Worm (Caenorhabditis elegans): ENCODE measurements around the gene acp-4.

The acp-4 gene

DNA sequence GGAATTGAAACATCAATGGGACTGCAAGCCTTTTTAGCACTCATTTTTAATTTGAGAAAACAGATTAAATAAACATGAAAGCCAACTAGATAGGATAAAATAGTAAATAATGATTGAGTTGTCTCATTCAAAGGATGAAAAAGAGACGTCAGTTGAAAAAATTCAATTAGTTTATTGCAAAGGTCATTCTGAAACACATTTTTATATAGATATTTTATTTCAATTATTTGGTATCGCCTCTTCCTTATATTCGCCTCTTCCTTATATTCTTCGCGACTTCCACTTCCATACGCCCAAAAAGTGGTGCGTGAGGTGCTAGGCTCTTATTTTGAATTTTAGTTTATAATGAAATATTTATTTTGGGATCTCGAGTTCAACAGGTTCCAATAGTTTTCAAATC, at the start of gene acp-4:
Gene acp-4 (minus strand): TSS at position 101 of the 400 bp plus-strand sequence.
- no peak for TF ChIP-seq T22C8.4 (GFP tag; IDR thresholded peaks at IDR 0.05)

ce11 chrII:8484546-8484945, 49.6 kb upstream of the acp-4 start:
- no peak for TF ChIP-seq klf-2 (GFP tag; conservative IDR thresholded peaks at IDR 0.05)
- no peak for TF ChIP-seq T22C8.4 (GFP tag; IDR thresholded peaks at IDR 0.05)
- TF ChIP-seq tab-1 (GFP tag; IDR thresholded peaks at IDR 0.05): no peak
- no peak for TF ChIP-seq med-1 (GFP tag; optimal IDR thresholded peaks at IDR 0.05; ENCODE audit: insufficient read depth)
- no peak for TF ChIP-seq cog-1 (tag; optimal IDR thresholded peaks at IDR 0.05)
- no peak for TF ChIP-seq ref-1 (GFP tag; conservative IDR thresholded peaks at IDR 0.05)
- no peak for TF ChIP-seq flt-1 (GFP tag; IDR thresholded peaks at IDR 0.05)
- no peak for TF ChIP-seq ztf-23 (GFP tag; IDR thresholded peaks at IDR 0.05)
- TF ChIP-seq ztf-29 (GFP tag; IDR thresholded peaks at IDR 0.05): no peak

ce11 chrII:8483793-8484186, 48.9 kb upstream of the acp-4 start, which contains the start of gene taap-1:
taap-1 (minus strand) TSS chrII:8483871.
- no peak for TF ChIP-seq T22C8.4 (GFP tag; IDR thresholded peaks at IDR 0.05)
- TF ChIP-seq flt-1 (GFP tag; IDR thresholded peaks at IDR 0.05): no peak
- no peak for TF ChIP-seq tab-1 (GFP tag; IDR thresholded peaks at IDR 0.05)
- TF ChIP-seq med-1 (GFP tag; optimal IDR thresholded peaks at IDR 0.05; ENCODE audit: insufficient read depth): no peak
- TF ChIP-seq cog-1 (tag; optimal IDR thresholded peaks at IDR 0.05): no peak
- no peak for TF ChIP-seq klf-2 (GFP tag; conservative IDR thresholded peaks at IDR 0.05)
- TF ChIP-seq ref-1 (GFP tag; conservative IDR thresholded peaks at IDR 0.05): no peak
- no peak for TF ChIP-seq ztf-23 (GFP tag; IDR thresholded peaks at IDR 0.05)
- no peak for TF ChIP-seq ztf-29 (GFP tag; IDR thresholded peaks at IDR 0.05)

DNA sequence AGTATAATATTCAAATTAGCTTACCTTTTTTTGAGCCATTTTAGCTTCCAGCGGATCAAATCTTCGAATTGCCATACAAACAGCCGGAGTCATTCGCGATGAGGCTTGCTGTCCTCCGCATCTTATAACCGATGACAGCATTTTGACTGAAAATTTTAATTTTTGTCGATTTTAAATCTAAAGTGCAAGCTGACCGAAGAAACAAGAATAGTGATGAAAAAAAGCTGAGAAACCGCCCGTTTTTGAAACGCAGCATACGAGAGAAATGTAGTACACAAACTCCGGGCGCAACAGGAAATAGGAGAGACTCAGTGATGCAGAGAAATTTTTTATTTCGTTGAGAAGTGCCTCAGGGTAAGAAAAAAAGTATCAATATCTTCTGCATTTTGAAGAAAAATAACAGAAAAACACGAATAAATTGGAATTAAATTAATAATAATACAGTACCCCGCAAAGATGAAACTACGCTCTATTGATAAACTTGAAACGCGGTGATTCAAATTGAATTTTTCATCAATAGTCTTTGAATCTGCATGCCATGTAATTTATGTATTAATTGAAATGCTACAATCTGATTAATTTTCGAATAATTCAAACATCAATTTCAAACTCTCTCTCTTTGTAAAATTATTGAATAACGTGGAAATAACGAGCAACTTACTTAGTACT, 48.4 kb upstream of the acp-4 start:
- no peak for TF ChIP-seq cog-1 (tag; optimal IDR thresholded peaks at IDR 0.05)
- TF ChIP-seq ztf-29 (GFP tag; IDR thresholded peaks at IDR 0.05): no peak
- TF ChIP-seq T22C8.4 (GFP tag; IDR thresholded peaks at IDR 0.05): no peak
- no peak for TF ChIP-seq tab-1 (GFP tag; IDR thresholded peaks at IDR 0.05)
- TF ChIP-seq ref-1 (GFP tag; conservative IDR thresholded peaks at IDR 0.05): no peak
- TF ChIP-seq ztf-23 (GFP tag; IDR thresholded peaks at IDR 0.05): no peak
- TF ChIP-seq klf-2 (GFP tag; conservative IDR thresholded peaks at IDR 0.05): no peak
- TF ChIP-seq med-1 (GFP tag; optimal IDR thresholded peaks at IDR 0.05; ENCODE audit: insufficient read depth): no peak
- TF ChIP-seq flt-1 (GFP tag; IDR thresholded peaks at IDR 0.05): no peak

- TF ChIP-seq klf-2 (GFP tag; conservative IDR thresholded peaks at IDR 0.05): no peak
These were observed 46.9 kb upstream of the acp-4 start, which contains the start of gene M05D6.5 for ce11 chrII:8481731-8482253. M05D6.5 (minus strand) TSS chrII:8482203.

- TF ChIP-seq med-1 (GFP tag; optimal IDR thresholded peaks at IDR 0.05; ENCODE audit: insufficient read depth) (no peak), ref-1 (GFP tag; conservative IDR thresholded peaks at IDR 0.05) (no peak), T22C8.4 (GFP tag; IDR thresholded peaks at IDR 0.05) (no peak), flt-1 (GFP tag; IDR thresholded peaks at IDR 0.05) (no peak), ztf-29 (GFP tag; IDR thresholded peaks at IDR 0.05) (no peak), tab-1 (GFP tag; IDR thresholded peaks at IDR 0.05) (no peak), ztf-23 (GFP tag; IDR thresholded peaks at IDR 0.05) (no peak), klf-2 (GFP tag; conservative IDR thresholded peaks at IDR 0.05) (no peak)
These were observed 46.3 kb upstream of the acp-4 start for ce11 chrII:8481033-8481708.

ce11 chrII:8480166-8480565, 45.3 kb upstream of the acp-4 start, which contains the start of gene lact-4:
lact-4 (minus strand) TSS chrII:8480478.
- TF ChIP-seq cog-1 (tag; optimal IDR thresholded peaks at IDR 0.05): no peak
- no peak for TF ChIP-seq ztf-29 (GFP tag; IDR thresholded peaks at IDR 0.05)
- TF ChIP-seq ref-1 (GFP tag; conservative IDR thresholded peaks at IDR 0.05): no peak
- TF ChIP-seq tab-1 (GFP tag; IDR thresholded peaks at IDR 0.05): no peak
- no peak for TF ChIP-seq ztf-23 (GFP tag; IDR thresholded peaks at IDR 0.05)
- no peak for TF ChIP-seq klf-2 (GFP tag; conservative IDR thresholded peaks at IDR 0.05)
- no peak for TF ChIP-seq flt-1 (GFP tag; IDR thresholded peaks at IDR 0.05)
- TF ChIP-seq T22C8.4 (GFP tag; IDR thresholded peaks at IDR 0.05): no peak
- TF ChIP-seq med-1 (GFP tag; optimal IDR thresholded peaks at IDR 0.05; ENCODE audit: insufficient read depth): no peak

DNA sequence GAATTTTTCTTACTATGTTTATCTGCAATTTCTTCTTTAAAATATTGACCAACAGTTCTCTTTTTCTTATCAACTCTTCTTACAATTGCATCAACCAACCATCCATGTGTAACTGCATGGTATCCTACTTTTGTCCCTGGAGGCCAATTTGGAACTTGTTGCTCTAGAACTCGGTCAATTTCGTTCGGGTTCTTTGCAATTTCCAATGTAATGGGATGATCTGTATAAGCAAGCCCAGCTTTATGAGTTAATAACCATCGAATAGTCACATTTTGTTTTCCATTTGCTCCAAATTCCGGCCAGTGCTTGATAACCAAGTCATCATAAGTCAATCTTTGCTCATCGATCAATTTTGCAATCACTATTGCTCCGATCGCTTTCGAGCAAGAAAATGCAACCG, 44.4 kb upstream of the acp-4 start:
- TF ChIP-seq flt-1 (GFP tag; IDR thresholded peaks at IDR 0.05) (no peak), med-1 (GFP tag; optimal IDR thresholded peaks at IDR 0.05; ENCODE audit: insufficient read depth) (no peak), T22C8.4 (GFP tag; IDR thresholded peaks at IDR 0.05) (no peak), ref-1 (GFP tag; conservative IDR thresholded peaks at IDR 0.05) (no peak), ztf-29 (GFP tag; IDR thresholded peaks at IDR 0.05) (no peak), ztf-23 (GFP tag; IDR thresholded peaks at IDR 0.05) (no peak), tab-1 (GFP tag; IDR thresholded peaks at IDR 0.05) (no peak), cog-1 (tag; optimal IDR thresholded peaks at IDR 0.05) (no peak), klf-2 (GFP tag; conservative IDR thresholded peaks at IDR 0.05) (no peak)

DNA sequence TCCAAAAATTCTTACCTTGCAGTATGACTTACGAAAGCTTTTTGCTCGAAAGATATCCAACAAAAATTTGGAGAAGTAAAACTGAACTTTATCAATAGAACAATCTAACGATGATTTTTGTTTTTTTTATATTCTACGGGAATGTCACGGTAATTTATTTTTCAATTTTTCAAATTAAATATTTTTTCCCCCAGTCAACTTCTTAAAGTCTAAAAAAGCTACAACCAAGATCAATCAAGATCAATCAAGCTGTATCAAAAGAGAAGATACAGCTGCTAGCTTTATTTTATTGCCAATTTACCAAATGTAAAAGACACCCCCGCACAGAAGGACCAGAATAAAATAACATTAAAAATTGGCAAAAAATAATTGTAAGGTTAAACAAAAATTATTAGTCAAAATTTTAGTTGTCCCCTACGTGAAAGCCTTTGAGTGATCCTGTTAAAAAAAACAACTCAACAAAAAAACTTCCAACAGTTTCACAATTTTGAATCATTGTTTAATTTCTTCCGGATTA, 40.5 kb upstream of the acp-4 start, which contains the start of the genes M05D6.1 and M05D6.3:
Gene M05D6.1 (minus strand): TSS at position 101 of the 517 bp plus-strand sequence.
Gene M05D6.3 (plus strand): TSS at position 467 of the 517 bp plus-strand sequence.
- TF ChIP-seq klf-2 (GFP tag; conservative IDR thresholded peaks at IDR 0.05) (no peak), med-1 (GFP tag; optimal IDR thresholded peaks at IDR 0.05; ENCODE audit: insufficient read depth) (no peak), tab-1 (GFP tag; IDR thresholded peaks at IDR 0.05) (no peak), ztf-29 (GFP tag; IDR thresholded peaks at IDR 0.05) (no peak), cog-1 (tag; optimal IDR thresholded peaks at IDR 0.05) (no peak), ztf-23 (GFP tag; IDR thresholded peaks at IDR 0.05) (no peak), ref-1 (GFP tag; conservative IDR thresholded peaks at IDR 0.05) (no peak), T22C8.4 (GFP tag; IDR thresholded peaks at IDR 0.05) (no peak)
